Fruit fly (Drosophila melanogaster) whole organism, embryonic: ENCODE results near the gene Or65c.

Source experiments
- Aef1 ChIP-seq: fragments of 200-800 bp; sonication (Bioruptor generic); IDR thresholded peaks from 3 replicates; pipeline ENCODE4 v1.3.6; 2022; ENCODE audit warnings: missing biosample characterization, missing genetic modification characterization
- CG11093 ChIP-seq: fragments of 200-800 bp; sonication (Bioruptor generic); IDR thresholded peaks from 3 replicates; pipeline ENCODE4 v1.3.6; 2022; ENCODE audit warnings: missing biosample characterization, missing genetic modification characterization
- CG12219 ChIP-seq: fragments of 200-800 bp; sonication (Bioruptor generic); optimal IDR thresholded peaks from 3 replicates; lab custom pipeline; 2018; ENCODE audit warnings: missing biosample characterization, mild to moderate bottlenecking, missing genetic modification characterization
- CG12744 ChIP-seq: fragments of 200-800 bp; sonication (Bioruptor generic); optimal IDR thresholded peaks from 2 replicates; lab custom pipeline; 2016; ENCODE audit warnings: missing biosample characterization, missing genetic modification characterization
- CG13123 ChIP-seq: fragments of 200-800 bp; sonication (Bioruptor generic); optimal IDR thresholded peaks from 2 replicates; lab custom pipeline; 2016; ENCODE audit warnings: missing biosample characterization, missing genetic modification characterization
- CG14014 ChIP-seq: fragments of 200-800 bp; sonication (Bioruptor generic); IDR thresholded peaks from 2 replicates; pipeline ENCODE4 v1.3.6; 2022; ENCODE audit warnings: missing biosample characterization, missing genetic modification characterization
- CG17328 ChIP-seq: fragments of 200-800 bp; sonication (Bioruptor generic); IDR thresholded peaks from 2 replicates; pipeline ENCODE4 v1.3.6; 2022; ENCODE audit warnings: missing biosample characterization, missing genetic modification characterization
- CG17361 ChIP-seq: fragments of 200-800 bp; sonication (Bioruptor generic); IDR thresholded peaks from 3 replicates; pipeline ENCODE4 v1.3.6; 2022; ENCODE audit warnings: missing biosample characterization, missing genetic modification characterization
- CG18011 ChIP-seq: fragments of 200-800 bp; sonication (Bioruptor generic); optimal IDR thresholded peaks from 2 replicates; lab custom pipeline; 2017; ENCODE audit warnings: missing biosample characterization, missing genetic modification characterization, mild to moderate bottlenecking, moderate library complexity, missing genotype
- CG2199 ChIP-seq: fragments of 200-800 bp; sonication (Bioruptor generic); IDR thresholded peaks from 3 replicates; pipeline ENCODE4 v1.3.6; 2022; ENCODE audit warnings: missing biosample characterization, missing genetic modification characterization
- CG2202 ChIP-seq: fragments of 200-800 bp; sonication (Bioruptor generic); optimal IDR thresholded peaks from 2 replicates; lab custom pipeline; 2018; ENCODE audit warnings: missing biosample characterization, mild to moderate bottlenecking, missing genetic modification characterization
- CG30431 ChIP-seq: fragments of 200-800 bp; sonication (Bioruptor generic); optimal IDR thresholded peaks from 2 replicates; lab custom pipeline; 2017; ENCODE audit warnings: missing biosample characterization, missing genetic modification characterization
- CG3726 ChIP-seq: fragments of 200-800 bp; sonication (Bioruptor generic); IDR thresholded peaks from 3 replicates; pipeline ENCODE4, ENCODE4 v1.3.6; 2022; ENCODE audit warnings: missing biosample characterization, missing genetic modification characterization
- CG4854 ChIP-seq: fragments of 200-800 bp; sonication (Bioruptor generic); optimal IDR thresholded peaks from 2 replicates; lab custom pipeline; 2016; ENCODE audit warnings: missing biosample characterization, missing genetic modification characterization, inconsistent platforms
- CG6175 ChIP-seq: fragments of 200-800 bp; sonication (Bioruptor generic); IDR thresholded peaks from 3 replicates; pipeline ENCODE4 v1.3.6; 2022; ENCODE audit warnings: missing biosample characterization, missing genetic modification characterization
- CG8359 ChIP-seq: fragments of 200-800 bp; sonication (Bioruptor generic); optimal IDR thresholded peaks from 2 replicates; lab custom pipeline; 2017; ENCODE audit warnings: missing biosample characterization, mild to moderate bottlenecking, missing genetic modification characterization, borderline replicate concordance
- D ChIP-seq, 2 experiments: fragments of 200-800 bp in 1 of 2; fragments of >200 bp in 1 of 2; sonication (Bioruptor generic) in 1 of 2; optimal IDR thresholded peaks; 2 replicates in 1 of 2; 3 replicates in 1 of 2; lab custom pipeline; 2017; ENCODE audit warnings: mild to moderate bottlenecking in 1 of 2, missing biosample characterization in 1 of 2, missing genetic modification characterization in 1 of 2, missing genetic modification reagents in 1 of 2
- Dfd ChIP-seq, 2 experiments: fragments of >200 bp; optimal IDR thresholded peaks; 2 replicates each; lab custom pipeline; 2017; ENCODE audit warnings: missing biosample characterization in 2 of 2, missing genetic modification characterization in 2 of 2
- Dip2 ChIP-seq: fragments of 200-800 bp; sonication (Bioruptor generic); IDR thresholded peaks from 2 replicates; pipeline ENCODE4 v1.3.6; 2022; ENCODE audit warnings: missing biosample characterization, missing genetic modification characterization
- Dip3 ChIP-seq: fragments of 200-800 bp; sonication (Bioruptor generic); optimal IDR thresholded peaks from 3 replicates; lab custom pipeline; 2016; ENCODE audit warnings: missing biosample characterization, missing genetic modification characterization
- E2f1 ChIP-seq: fragments of 200-800 bp; sonication (Bioruptor generic); IDR thresholded peaks from 2 replicates; pipeline ENCODE4 v1.3.6; 2022; ENCODE audit warnings: missing biosample characterization, missing genetic modification characterization
- ERR ChIP-seq: fragments of 200-800 bp; sonication (Bioruptor generic); optimal IDR thresholded peaks from 2 replicates; lab custom pipeline; 2016; ENCODE audit warnings: missing biosample characterization, missing genetic modification characterization
- Gsc ChIP-seq: fragments of 200-800 bp; sonication (Bioruptor generic); IDR thresholded peaks from 2 replicates; pipeline ENCODE4 v1.3.6; 2022; ENCODE audit warnings: missing biosample characterization, missing genetic modification characterization
- Hey ChIP-seq: fragments of 200-800 bp; sonication (Bioruptor generic); optimal IDR thresholded peaks from 3 replicates; lab custom pipeline; 2018; ENCODE audit warnings: missing biosample characterization, mild to moderate bottlenecking, missing genetic modification characterization
- MBD-R2 ChIP-seq: fragments of 200-800 bp; sonication (Bioruptor generic); IDR thresholded peaks from 2 replicates; pipeline ENCODE4 v1.3.6; 2022; ENCODE audit warnings: missing biosample characterization, missing genetic modification characterization
- MESR4 ChIP-seq: fragments of 200-800 bp; sonication (Bioruptor generic); optimal IDR thresholded peaks from 2 replicates; lab custom pipeline; 2018; ENCODE audit warnings: missing biosample characterization, mild to moderate bottlenecking, missing genetic modification characterization, moderate library complexity
- Max ChIP-seq: fragments of 200-800 bp; sonication (Bioruptor generic); optimal IDR thresholded peaks from 2 replicates; lab custom pipeline; 2016; ENCODE audit warnings: missing biosample characterization, mild to moderate bottlenecking, missing genetic modification characterization
- Mrtf ChIP-seq: fragments of 200-800 bp; sonication (Bioruptor generic); IDR thresholded peaks from 3 replicates; pipeline ENCODE4 v1.3.6; 2022; ENCODE audit warnings: missing biosample characterization, missing genetic modification characterization
- Myb ChIP-seq: fragments of 200-800 bp; sonication (Bioruptor generic); optimal IDR thresholded peaks from 2 replicates; lab custom pipeline; 2016; ENCODE audit warnings: missing biosample characterization, missing genetic modification characterization
- Rfx ChIP-seq: fragments of 200-800 bp; sonication (Bioruptor generic); IDR thresholded peaks from 2 replicates; pipeline ENCODE4 v1.3.6; 2022; ENCODE audit warnings: missing biosample characterization, missing genetic modification characterization
- Six4 ChIP-seq: fragments of 200-800 bp; sonication (Bioruptor generic); optimal IDR thresholded peaks from 2 replicates; lab custom pipeline; 2016; ENCODE audit warnings: missing biosample characterization, missing genetic modification characterization
- Taf1 ChIP-seq: fragments of 200-800 bp; sonication (Bioruptor generic); IDR thresholded peaks from 2 replicates; pipeline ENCODE4 v1.3.6; 2022; ENCODE audit warnings: missing biosample characterization, missing genetic modification characterization
- Usf ChIP-seq: fragments of 200-800 bp; sonication (Bioruptor generic); optimal IDR thresholded peaks from 2 replicates; lab custom pipeline; 2017; ENCODE audit warnings: missing genotype, missing biosample characterization, missing genetic modification characterization
- ac ChIP-seq: fragments of 200-800 bp; sonication (Bioruptor generic); optimal IDR thresholded peaks from 3 replicates; lab custom pipeline; 2017; ENCODE audit warnings: missing biosample characterization, mild to moderate bottlenecking, missing genetic modification characterization
- amos ChIP-seq: fragments of 200-800 bp; sonication (Bioruptor generic); IDR thresholded peaks from 2 replicates; pipeline ENCODE4 v1.3.6; 2022; ENCODE audit warnings: missing biosample characterization, missing genetic modification characterization; ENCODE audit not compliant: partially characterized antibody
- ash1 ChIP-seq: fragments of 200-800 bp; sonication (Bioruptor generic); optimal IDR thresholded peaks from 2 replicates; lab custom pipeline; 2018; ENCODE audit warnings: missing biosample characterization, mild to moderate bottlenecking, missing genetic modification characterization
- btn ChIP-seq: fragments of 200-800 bp; sonication (Bioruptor generic); optimal IDR thresholded peaks from 2 replicates; lab custom pipeline; 2016; ENCODE audit warnings: missing biosample characterization, missing genetic modification characterization
- dati ChIP-seq: fragments of 200-800 bp; sonication (Bioruptor generic); IDR thresholded peaks from 2 replicates; pipeline ENCODE4 v1.3.6; 2022; ENCODE audit warnings: missing biosample characterization, missing genetic modification characterization
- dimm ChIP-seq: fragments of 200-800 bp; sonication (Bioruptor generic); IDR thresholded peaks from 2 replicates; pipeline ENCODE4 v1.3.6; 2022; ENCODE audit warnings: missing biosample characterization, missing genetic modification characterization
- ems ChIP-seq: fragments of 200-800 bp; sonication (Bioruptor generic); optimal IDR thresholded peaks from 3 replicates; lab custom pipeline; 2016; ENCODE audit warnings: missing biosample characterization, missing genetic modification characterization
- esg ChIP-seq: fragments of 200-800 bp; sonication (Bioruptor generic); conservative IDR thresholded peaks from 2 replicates; pipeline ENCODE4 v1.3.6; 2022; ENCODE audit warnings: missing biosample characterization, missing genetic modification characterization
- fd102C ChIP-seq: fragments of 200-800 bp; sonication (Bioruptor generic); optimal IDR thresholded peaks from 2 replicates; lab custom pipeline; 2018; ENCODE audit warnings: missing biosample characterization, mild to moderate bottlenecking, missing genetic modification characterization, moderate library complexity
- fd3F ChIP-seq: fragments of 200-800 bp; sonication (Bioruptor generic); optimal IDR thresholded peaks from 2 replicates; lab custom pipeline; 2018; ENCODE audit warnings: missing biosample characterization, mild to moderate bottlenecking, missing genetic modification characterization, moderate library complexity
- fu2 ChIP-seq: fragments of 200-800 bp; sonication (Bioruptor generic); optimal IDR thresholded peaks from 2 replicates; lab custom pipeline; 2016; ENCODE audit warnings: missing biosample characterization, missing genetic modification characterization
- gcm2 ChIP-seq: fragments of 200-800 bp; sonication (Bioruptor generic); optimal IDR thresholded peaks from 2 replicates; lab custom pipeline; 2016; ENCODE audit warnings: missing biosample characterization, missing genetic modification characterization
- mirr ChIP-seq: fragments of 200-800 bp; sonication (Bioruptor generic); optimal IDR thresholded peaks from 3 replicates; lab custom pipeline; 2018; ENCODE audit warnings: missing biosample characterization, mild to moderate bottlenecking, missing genetic modification characterization
- oc ChIP-seq: fragments of 200-800 bp; sonication (Bioruptor generic); optimal IDR thresholded peaks from 2 replicates; lab custom pipeline; 2018; ENCODE audit warnings: missing biosample characterization, mild to moderate bottlenecking, missing genetic modification characterization, moderate library complexity
- prd ChIP-seq, 3 experiments: fragments of >200 bp in 2 of 3; fragments of 200-800 bp in 1 of 3; sonication (Bioruptor generic) in 1 of 3; optimal IDR thresholded peaks in 2 of 3; IDR thresholded peaks in 1 of 3; 2 replicates in 2 of 3; 3 replicates in 1 of 3; pipeline versions ENCODE4 v1.3.6 to Lab custom; 2017 to 2022; ENCODE audit warnings: missing biosample characterization in 1 of 3, missing genetic modification characterization in 1 of 3
- salm ChIP-seq: fragments of 200-800 bp; sonication (Bioruptor generic); optimal IDR thresholded peaks from 2 replicates; lab custom pipeline; 2018; ENCODE audit warnings: missing biosample characterization, mild to moderate bottlenecking, missing genetic modification characterization
- slou ChIP-seq: fragments of 200-800 bp; sonication (Bioruptor generic); optimal IDR thresholded peaks from 3 replicates; lab custom pipeline; 2016; ENCODE audit warnings: missing biosample characterization, missing genetic modification characterization
- sr ChIP-seq: fragments of 200-800 bp; sonication (Bioruptor generic); IDR thresholded peaks from 3 replicates; pipeline ENCODE4 v1.3.6; 2022; ENCODE audit warnings: missing biosample characterization, missing genetic modification characterization
- zen ChIP-seq: fragments of 200-800 bp; sonication (Bioruptor generic); optimal IDR thresholded peaks from 3 replicates; lab custom pipeline; 2018; ENCODE audit warnings: missing biosample characterization, mild to moderate bottlenecking, missing genetic modification characterization, moderate library complexity

Gene Or65c

dm6 chr3L:6352232-6352631 lies 24.8 kb downstream of the Or65c start, which contains the start of gene CG13300 (continued):
- TF ChIP-seq Dip3 (GFP tag; lab: Kevin White, UChicago) (no peak), mirr (peak; percentile 29), CG12744 (GFP tag; lab: Kevin White, UChicago) (no peak), ash1 (no peak), Max (GFP tag; lab: Kevin White, UChicago) (no peak), CG2202 (tag; lab: Kevin White, UChicago) (peak; percentile 34), slou (GFP tag; lab: Kevin White, UChicago) (no peak), CG2199 (GFP tag; lab: Robert Waterston, UW) (0 out of 3 replicates have a peak, but pooled peaks have one; percentile 55), CG30431 (no peak), CG11093 (GFP tag; lab: Robert Waterston, UW) (no peak), MBD-R2 (GFP tag; lab: Robert Waterston, UW) (no peak), CG14014 (no peak), CG8359 (GFP tag; lab: Kevin White, UChicago) (no peak), CG6175 (GFP tag; lab: Robert Waterston, UW) (no peak), MESR4 (no peak), CG18011 (GFP tag; lab: Kevin White, UChicago) (no peak), btn (GFP tag; lab: Kevin White, UChicago) (no peak), Mrtf (no peak), prd (optimal IDR thresholded peaks at IDR 0.05; lab: Kevin White, UChicago) (no peak), prd (GFP tag; IDR thresholded peaks at IDR 0.05; lab: Robert Waterston, UW) (no peak), esg (GFP tag; lab: Robert Waterston, UW) (no peak), CG4854 (no peak), dati (GFP tag; lab: Robert Waterston, UW) (no peak), dimm (GFP tag; lab: Robert Waterston, UW) (no peak), Taf1 (GFP tag; lab: Robert Waterston, UW) (no peak), Myb (no peak), fd102C (GFP tag; lab: Kevin White, UChicago) (no peak), ems (GFP tag; lab: Kevin White, UChicago) (no peak), CG3726 (GFP tag; lab: Robert Waterston, UW) (no peak), ac (no peak), CG13123 (GFP tag; lab: Kevin White, UChicago) (no peak), oc (tag; lab: Kevin White, UChicago) (peak; percentile 5), gcm2 (no peak), Gsc (GFP tag; lab: Robert Waterston, UW) (no peak), E2f1 (GFP tag; lab: Robert Waterston, UW) (no peak), amos (GFP tag; lab: Robert Waterston, UW) (peak; percentile 54; the same call in 1 of the 2 replicates), sr (GFP tag; lab: Robert Waterston, UW) (no peak), Dfd (GFP tag; optimal IDR thresholded peaks at IDR 0.05; lab: Kevin White, UChicago) (no peak), fu2 (GFP tag; lab: Kevin White, UChicago) (no peak), Hey (no peak), zen (tag; lab: Kevin White, UChicago) (no peak), Dip2 (GFP tag; lab: Robert Waterston, UW) (no peak), Rfx (no peak), CG17361 (GFP tag; lab: Robert Waterston, UW) (no peak), CG17328 (GFP tag; lab: Robert Waterston, UW) (no peak; the same call in 1 of the 2 replicates), Six4 (GFP tag; lab: Kevin White, UChicago) (no peak), D (optimal IDR thresholded peaks at IDR 0.05; lab: Kevin White, UChicago) (no peak), D (GFP tag; optimal IDR thresholded peaks at IDR 0.05; lab: Kevin White, UChicago) (no peak), ERR (GFP tag; lab: Kevin White, UChicago) (no peak), salm (tag; lab: Kevin White, UChicago) (no peak), Aef1 (GFP tag; lab: Robert Waterston, UW) (no peak), CG12219 (no peak), Usf (GFP tag; lab: Kevin White, UChicago) (no peak), fd3F (GFP tag; lab: Kevin White, UChicago) (no peak)
